3 worm cellular contexts compared by ENCODE assay signal in genomic region chrV:4731154-4731961, ce11.
TF ChIP-seq lines count a peak whose summit lies in the region.

Gene F39G3.3, plus strand, starts transcription at chrV:4731911.

TF ChIP-seq in whole organism, L1 larva, 84 proteins besides CTCF, POLR2A, EP300 and RAD21 (continued from another document and continues in another):
- TF ChIP-seq dsc-1 (tag; optimal IDR thresholded peaks at IDR 0.05; lab: Kevin White, UChicago) (peak; percentile 73), nhr-20 (tag; optimal IDR thresholded peaks at IDR 0.05; lab: Kevin White, UChicago) (peak; percentile 57), sptf-1 (tag; optimal IDR thresholded peaks at IDR 0.05; lab: Kevin White, UChicago) (no peak), jun-1 (tag; optimal IDR thresholded peaks at IDR 0.05; lab: Kevin White, UChicago) (no peak), sox-4 (tag; optimal IDR thresholded peaks at IDR 0.05; lab: Kevin White, UChicago) (no peak), pqm-1 (tag; optimal IDR thresholded peaks at IDR 0.05; lab: Kevin White, UChicago) (no peak), grh-1 (GFP tag; IDR thresholded peaks at IDR 0.05; lab: Robert Waterston, UW) (no peak), Y116A8C.19 (tag; optimal IDR thresholded peaks at IDR 0.05; lab: Kevin White, UChicago; ENCODE audit: borderline replicate concordance) (no peak), rnt-1 (tag; optimal IDR thresholded peaks at IDR 0.05; lab: Kevin White, UChicago) (peak; percentile 81), nhr-237 (tag; optimal IDR thresholded peaks at IDR 0.05; lab: Kevin White, UChicago) (no peak), mef-2 (tag; optimal IDR thresholded peaks at IDR 0.05; lab: Kevin White, UChicago) (no peak), alr-1 (tag; optimal IDR thresholded peaks at IDR 0.05; lab: Kevin White, UChicago; ENCODE audit: borderline replicate concordance) (no peak), tbx-2 (tag; optimal IDR thresholded peaks at IDR 0.05; lab: Kevin White, UChicago) (peak; percentile 48), aha-1 (tag; optimal IDR thresholded peaks at IDR 0.05; lab: Kevin White, UChicago) (no peak), fkh-8 (tag; optimal IDR thresholded peaks at IDR 0.05; lab: Kevin White, UChicago) (no peak), unc-130 (tag; optimal IDR thresholded peaks at IDR 0.05; lab: Kevin White, UChicago) (peak; percentile 88), hpl-2 (GFP tag; optimal IDR thresholded peaks at IDR 0.05; lab: Kevin White, UChicago) (peak; percentile 4), hlh-17 (GFP tag; optimal IDR thresholded peaks at IDR 0.05; lab: Kevin White, UChicago; ENCODE audit: borderline replicate concordance) (no peak), nhr-19 (GFP tag; conservative IDR thresholded peaks at IDR 0.05; lab: Robert Waterston, UW) (peak; percentile 54), nhr-84 (tag; optimal IDR thresholded peaks at IDR 0.05; lab: Kevin White, UChicago) (no peak), C34B4.2 (tag; optimal IDR thresholded peaks at IDR 0.05; lab: Kevin White, UChicago) (no peak), aly-2 (tag; optimal IDR thresholded peaks at IDR 0.05; lab: Kevin White, UChicago) (no peak), fos-1 (tag; optimal IDR thresholded peaks at IDR 0.05; lab: Kevin White, UChicago) (no peak), nhr-47 (tag; optimal IDR thresholded peaks at IDR 0.05; lab: Kevin White, UChicago) (peak; percentile 65), dpl-1 (GFP tag; optimal IDR thresholded peaks at IDR 0.05; lab: Kevin White, UChicago) (peak; percentile 19 to 59 (median 46)), nhr-77 (tag; optimal IDR thresholded peaks at IDR 0.05; lab: Kevin White, UChicago) (no peak), mep-1 (tag; optimal IDR thresholded peaks at IDR 0.05; lab: Kevin White, UChicago) (peak; percentile 68), snu-23 (GFP tag; optimal IDR thresholded peaks at IDR 0.05; lab: Kevin White, UChicago) (peak; percentile 67), egl-27 (tag; optimal IDR thresholded peaks at IDR 0.05; lab: Kevin White, UChicago) (no peak), lsy-2 (tag; optimal IDR thresholded peaks at IDR 0.05; lab: Kevin White, UChicago) (peak; percentile 58 to 63), pax-3 (tag; optimal IDR thresholded peaks at IDR 0.05; lab: Kevin White, UChicago) (no peak), nhr-85 (tag; lab: Kevin White, UChicago) (peak; percentile 80), lin-14 (GFP tag; optimal IDR thresholded peaks at IDR 0.05; lab: Kevin White, UChicago) (peak; percentile 50), lin-13 (GFP tag; optimal IDR thresholded peaks at IDR 0.05; lab: Kevin White, UChicago) (peak; percentile 40), zip-4 (GFP tag; optimal IDR thresholded peaks at IDR 0.05; lab: Kevin White, UChicago) (no peak), ets-5 (GFP tag; IDR thresholded peaks at IDR 0.05; lab: Robert Waterston, UW) (no peak), swsn-7 (tag; optimal IDR thresholded peaks at IDR 0.05; lab: Kevin White, UChicago) (peak; percentile 66), lin-15B (tag; optimal IDR thresholded peaks at IDR 0.05; lab: Kevin White, UChicago) (no peak), lir-3 (tag; optimal IDR thresholded peaks at IDR 0.05; lab: Kevin White, UChicago; ENCODE audit: poor library complexity) (peak; percentile 47), ceh-88 (GFP tag; IDR thresholded peaks at IDR 0.05; lab: Robert Waterston, UW) (no peak), blmp-1 (tag; optimal IDR thresholded peaks at IDR 0.05; lab: Kevin White, UChicago) (peak; percentile 46), xbp-1 (tag; optimal IDR thresholded peaks at IDR 0.05; lab: Kevin White, UChicago) (peak; percentile 58), skn-1 (tag; optimal IDR thresholded peaks at IDR 0.05; lab: Kevin White, UChicago) (peak; percentile 74), ceh-8 (GFP tag; optimal IDR thresholded peaks at IDR 0.05; lab: Kevin White, UChicago) (no peak), nhr-90 (tag; optimal IDR thresholded peaks at IDR 0.05; lab: Kevin White, UChicago; ENCODE audit: poor library complexity) (peak; percentile 69)

TF ChIP-seq in whole organism, L3 larva, 47 proteins besides CTCF, POLR2A, EP300 and RAD21 (continued from another document):
- TF ChIP-seq pqm-1 (tag; optimal IDR thresholded peaks at IDR 0.05; lab: Kevin White, UChicago) (peak; percentile 4), ama-1 (optimal IDR thresholded peaks at IDR 0.05; lab: Kevin White, UChicago) (peak; percentile 24), nhr-23 (tag; optimal IDR thresholded peaks at IDR 0.05; lab: Kevin White, UChicago) (peak; percentile 45), elt-2 (tag; optimal IDR thresholded peaks at IDR 0.05; lab: Kevin White, UChicago) (peak; percentile 33), lin-15B (tag; optimal IDR thresholded peaks at IDR 0.05; lab: Kevin White, UChicago) (peak; percentile 11)

TF ChIP-seq in whole organism, young adult, 124 proteins besides CTCF, POLR2A, EP300 and RAD21 (continued from another document):
- no peak for TF ChIP-seq madf-3 (GFP tag; IDR thresholded peaks at IDR 0.05; lab: Robert Waterston, UW)
- TF ChIP-seq athp-1 (tag; optimal IDR thresholded peaks at IDR 0.05; lab: Kevin White, UChicago): peak; percentile 47
- no peak for TF ChIP-seq nhr-27 (tag; optimal IDR thresholded peaks at IDR 0.05; lab: Kevin White, UChicago)
- TF ChIP-seq B0261.1 (tag; optimal IDR thresholded peaks at IDR 0.05; lab: Kevin White, UChicago): no peak
- TF ChIP-seq xnd-1 (tag; optimal IDR thresholded peaks at IDR 0.05; lab: Kevin White, UChicago): peak; percentile 97
- TF ChIP-seq mes-4 (tag; optimal IDR thresholded peaks at IDR 0.05; lab: Kevin White, UChicago): no peak
- no peak for TF ChIP-seq zim-3 (tag; optimal IDR thresholded peaks at IDR 0.05; lab: Kevin White, UChicago)
- no peak for TF ChIP-seq attf-3 (GFP tag; conservative IDR thresholded peaks at IDR 0.05; lab: Robert Waterston, UW)
- no peak for TF ChIP-seq unc-62 (GFP tag; optimal IDR thresholded peaks at IDR 0.05; lab: Kevin White, UChicago)
- TF ChIP-seq pbrm-1 (GFP tag; IDR thresholded peaks at IDR 0.05; lab: Robert Waterston, UW): peak; percentile 56; the same call in 1 of the 2 replicates
- no peak for TF ChIP-seq B0019.2 (GFP tag; conservative IDR thresholded peaks at IDR 0.05; lab: Robert Waterston, UW)
- no peak for TF ChIP-seq ztf-3 (GFP tag; optimal IDR thresholded peaks at IDR 0.05; lab: Kevin White, UChicago)
- TF ChIP-seq pha-4 (tag; optimal IDR thresholded peaks at IDR 0.05; lab: Kevin White, UChicago): no peak
- TF ChIP-seq F23B12.7 (tag; optimal IDR thresholded peaks at IDR 0.05; lab: Kevin White, UChicago; ENCODE audit: insufficient read depth): peak; percentile 46
- peak in 1 of 2 experiments; percentile 30 for TF ChIP-seq let-607 (tag; optimal IDR thresholded peaks at IDR 0.05; lab: Kevin White, UChicago)
- no peak for TF ChIP-seq aptf-2 (GFP tag; conservative IDR thresholded peaks at IDR 0.05; lab: Robert Waterston, UW)
- TF ChIP-seq ekl-4 (GFP tag; IDR thresholded peaks at IDR 0.05; lab: Robert Waterston, UW): peak; percentile 52; the same call in 1 of the 2 replicates
- TF ChIP-seq Y56A3A.18 (GFP tag; IDR thresholded peaks at IDR 0.05; lab: Robert Waterston, UW): no peak
- TF ChIP-seq dox-1 (GFP tag; IDR thresholded peaks at IDR 0.05; lab: Robert Waterston, UW): peak; percentile 89
- TF ChIP-seq sdz-38 (tag; optimal IDR thresholded peaks at IDR 0.05; lab: Kevin White, UChicago): no peak
- TF ChIP-seq ets-4 (GFP tag; optimal IDR thresholded peaks at IDR 0.05; lab: Kevin White, UChicago): no peak
- TF ChIP-seq let-526 (GFP tag; IDR thresholded peaks at IDR 0.05; lab: Robert Waterston, UW): no peak
- peak; percentile 71 for TF ChIP-seq him-1 (tag; optimal IDR thresholded peaks at IDR 0.05; lab: Kevin White, UChicago)
- TF ChIP-seq attf-6 (GFP tag; IDR thresholded peaks at IDR 0.05; lab: Robert Waterston, UW): 0 out of 2 replicates have a peak, but pooled peaks have one; percentile 8
- TF ChIP-seq lir-1 (GFP tag; conservative IDR thresholded peaks at IDR 0.05; lab: Robert Waterston, UW): peak; percentile 40; the same call in 1 of the 2 replicates
- TF ChIP-seq hrde-1 (tag; optimal IDR thresholded peaks at IDR 0.05; lab: Kevin White, UChicago; ENCODE audit: borderline replicate concordance): peak; percentile 79
- no peak for TF ChIP-seq F55B11.4 (tag; optimal IDR thresholded peaks at IDR 0.05; lab: Kevin White, UChicago; ENCODE audit: borderline replicate concordance, insufficient read depth)
- no peak for TF ChIP-seq sptf-2 (GFP tag; optimal IDR thresholded peaks at IDR 0.05; lab: Kevin White, UChicago)
- TF ChIP-seq atf-7 (tag; optimal IDR thresholded peaks at IDR 0.05; lab: Kevin White, UChicago): no peak
- no peak for TF ChIP-seq egl-44 (GFP tag; IDR thresholded peaks at IDR 0.05; lab: Robert Waterston, UW)
- no peak for TF ChIP-seq ztf-6 (GFP tag; IDR thresholded peaks at IDR 0.05; lab: Robert Waterston, UW)
- no peak for TF ChIP-seq hmg-20 (GFP tag; IDR thresholded peaks at IDR 0.05; lab: Robert Waterston, UW)
- TF ChIP-seq bed-1 (GFP tag; IDR thresholded peaks at IDR 0.05; lab: Robert Waterston, UW): no peak
- TF ChIP-seq lag-1 (GFP tag; IDR thresholded peaks at IDR 0.05; lab: Robert Waterston, UW): no peak
- no peak for TF ChIP-seq cebp-1 (GFP tag; IDR thresholded peaks at IDR 0.05; lab: Robert Waterston, UW)
- TF ChIP-seq cebp-1 (tag; optimal IDR thresholded peaks at IDR 0.05; lab: Kevin White, UChicago): peak; percentile 62
- no peak for TF ChIP-seq aptf-3 (GFP tag; IDR thresholded peaks at IDR 0.05; lab: Robert Waterston, UW)
- TF ChIP-seq ceh-58 (GFP tag; IDR thresholded peaks at IDR 0.05; lab: Robert Waterston, UW): no peak
- peak; percentile 67 for TF ChIP-seq snpc-1.3 (tag; optimal IDR thresholded peaks at IDR 0.05; lab: Kevin White, UChicago; ENCODE audit: insufficient read depth)
- peak; percentile 71 for TF ChIP-seq dpl-1 (GFP tag; optimal IDR thresholded peaks at IDR 0.05; lab: Kevin White, UChicago)
- TF ChIP-seq F39B2.1 (GFP tag; IDR thresholded peaks at IDR 0.05; lab: Robert Waterston, UW): 0 out of 2 replicates have a peak, but pooled peaks have one; percentile 17
- no peak for TF ChIP-seq cebp-2 (GFP tag; IDR thresholded peaks at IDR 0.05; lab: Robert Waterston, UW)
- no peak for TF ChIP-seq K12H6.12 (tag; optimal IDR thresholded peaks at IDR 0.05; lab: Kevin White, UChicago)
- no peak for TF ChIP-seq mel-28 (tag; optimal IDR thresholded peaks at IDR 0.05; lab: Kevin White, UChicago; ENCODE audit: borderline replicate concordance)
- no peak for TF ChIP-seq hlh-26 (GFP tag; conservative IDR thresholded peaks at IDR 0.05; lab: Robert Waterston, UW)
- TF ChIP-seq Y53F4B.3 (GFP tag; IDR thresholded peaks at IDR 0.05; lab: Robert Waterston, UW): no peak
- TF ChIP-seq somi-1 (GFP tag; optimal IDR thresholded peaks at IDR 0.05; lab: Kevin White, UChicago): no peak
- no peak for TF ChIP-seq F57A8.1 (GFP tag; optimal IDR thresholded peaks at IDR 0.05; lab: Kevin White, UChicago)
- TF ChIP-seq mcd-1 (GFP tag; IDR thresholded peaks at IDR 0.05; lab: Robert Waterston, UW): peak; percentile 56; the same call in 1 of the 2 replicates
- no peak for TF ChIP-seq akir-1 (GFP tag; optimal IDR thresholded peaks at IDR 0.05; lab: Kevin White, UChicago)
- TF ChIP-seq Y95B8A.8 (GFP tag; IDR thresholded peaks at IDR 0.05; lab: Robert Waterston, UW): no peak
- peak; percentile 32 for TF ChIP-seq madf-10 (tag; optimal IDR thresholded peaks at IDR 0.05; lab: Kevin White, UChicago)
- TF ChIP-seq snpc-3.4 (tag; optimal IDR thresholded peaks at IDR 0.05; lab: Kevin White, UChicago): no peak
- peak; percentile 45 for TF ChIP-seq rpc-1 (optimal IDR thresholded peaks at IDR 0.05; lab: Kevin White, UChicago)
- TF ChIP-seq rpc-1 (tag; optimal IDR thresholded peaks at IDR 0.05; lab: Kevin White, UChicago): no peak
- no peak for TF ChIP-seq zfh-2 (GFP tag; conservative IDR thresholded peaks at IDR 0.05; lab: Robert Waterston, UW)
- no peak for TF ChIP-seq T07F8.4 (tag; optimal IDR thresholded peaks at IDR 0.05; lab: Kevin White, UChicago)
- TF ChIP-seq mxl-1 (tag; optimal IDR thresholded peaks at IDR 0.05; lab: Kevin White, UChicago): peak; percentile 41
- TF ChIP-seq attf-5 (GFP tag; optimal IDR thresholded peaks at IDR 0.05; lab: Kevin White, UChicago): peak; percentile 38
- TF ChIP-seq madf-6 (GFP tag; IDR thresholded peaks at IDR 0.05; lab: Robert Waterston, UW): peak; percentile 97
- TF ChIP-seq lsy-27 (tag; optimal IDR thresholded peaks at IDR 0.05; lab: Kevin White, UChicago; ENCODE audit: borderline replicate concordance, insufficient read depth): no peak
- TF ChIP-seq hsf-1 (GFP tag; IDR thresholded peaks at IDR 0.05; lab: Robert Waterston, UW): peak; percentile 56; the same call in 1 of the 2 replicates
- no peak for TF ChIP-seq dpff-1 (tag; optimal IDR thresholded peaks at IDR 0.05; lab: Kevin White, UChicago)
- no peak for TF ChIP-seq F57C9.4 (tag; optimal IDR thresholded peaks at IDR 0.05; lab: Kevin White, UChicago)
- no peak for TF ChIP-seq F22D6.2 (tag; optimal IDR thresholded peaks at IDR 0.05; lab: Kevin White, UChicago)
- TF ChIP-seq F49E8.2 (tag; optimal IDR thresholded peaks at IDR 0.05; lab: Kevin White, UChicago; ENCODE audit: insufficient read depth): peak; percentile 25
- TF ChIP-seq hmg-1.2 (GFP tag; IDR thresholded peaks at IDR 0.05; lab: Robert Waterston, UW): peak; percentile 53
- TF ChIP-seq unc-130 (GFP tag; optimal IDR thresholded peaks at IDR 0.05; lab: Kevin White, UChicago): peak; percentile 76
- peak; percentile 100 for TF ChIP-seq lsl-1 (GFP tag; optimal IDR thresholded peaks at IDR 0.05; lab: Kevin White, UChicago)
- TF ChIP-seq egl-18 (GFP tag; IDR thresholded peaks at IDR 0.05; lab: Robert Waterston, UW): no peak
- no peak for TF ChIP-seq gei-17 (GFP tag; optimal IDR thresholded peaks at IDR 0.05; lab: Kevin White, UChicago)
- no peak for TF ChIP-seq F52B5.7 (tag; optimal IDR thresholded peaks at IDR 0.05; lab: Kevin White, UChicago)
- no peak for TF ChIP-seq hlh-12 (tag; optimal IDR thresholded peaks at IDR 0.05; lab: Kevin White, UChicago)
- TF ChIP-seq Y79H2A.3 (GFP tag; conservative IDR thresholded peaks at IDR 0.05; lab: Robert Waterston, UW): 0 out of 2 replicates have a peak, but pooled peaks have one; percentile 24
- no peak for TF ChIP-seq tbx-9 (tag; optimal IDR thresholded peaks at IDR 0.05; lab: Kevin White, UChicago; ENCODE audit: borderline replicate concordance)
- no peak for TF ChIP-seq B0035.1 (tag; optimal IDR thresholded peaks at IDR 0.05; lab: Kevin White, UChicago)
- TF ChIP-seq tlf-1 (GFP tag; optimal IDR thresholded peaks at IDR 0.05; lab: Kevin White, UChicago): peak; percentile 65
- peak; percentile 77 for TF ChIP-seq efl-1 (GFP tag; optimal IDR thresholded peaks at IDR 0.05; lab: Kevin White, UChicago)
- TF ChIP-seq madf-8 (GFP tag; conservative IDR thresholded peaks at IDR 0.05; lab: Robert Waterston, UW): peak; percentile 84
- TF ChIP-seq rcor-1 (GFP tag; IDR thresholded peaks at IDR 0.05; lab: Robert Waterston, UW): no peak
- TF ChIP-seq egrh-3 (GFP tag; IDR thresholded peaks at IDR 0.05; lab: Robert Waterston, UW): no peak
- peak; percentile 82 for TF ChIP-seq D2030.7 (GFP tag; IDR thresholded peaks at IDR 0.05; lab: Robert Waterston, UW)
- no peak for TF ChIP-seq ceh-40 (GFP tag; IDR thresholded peaks at IDR 0.05; lab: Robert Waterston, UW)
- no peak for TF ChIP-seq nfyb-1 (GFP tag; IDR thresholded peaks at IDR 0.05; lab: Robert Waterston, UW)
